Worm (Caenorhabditis elegans) whole organism, L1 larva: Measurements from ENCODE around the gene vha-20.

Experiments used
- fkh-8 ChIP-seq: sonication (generic microtip); optimal IDR thresholded peaks from 2 replicates; lab custom pipeline; 2016; ENCODE audit warnings: mild to moderate bottlenecking, missing genetic modification characterization, missing compliant biosample characterization
- fos-1 ChIP-seq: fragments of 150-350 bp; optimal IDR thresholded peaks from 2 replicates; lab custom pipeline; 2014; ENCODE audit warnings: missing biosample characterization, missing genetic modification characterization
- lin-39 ChIP-seq: fragments of 150-350 bp; optimal IDR thresholded peaks from 2 replicates; lab custom pipeline; 2014; ENCODE audit warnings: missing biosample characterization, missing genetic modification reagents, missing genetic modification characterization
- nhr-11 ChIP-seq: fragments of 150-350 bp; optimal IDR thresholded peaks from 2 replicates; lab custom pipeline; 2014; ENCODE audit warnings: missing biosample characterization, missing genetic modification characterization
- nhr-19 ChIP-seq: fragments of 200-800 bp; sonication (Bioruptor generic); conservative IDR thresholded peaks from 2 replicates; pipeline ENCODE4 v1.3.6; 2022; ENCODE audit warnings: missing genetic modification characterization, missing compliant biosample characterization
- nhr-76 ChIP-seq: sonication (generic microtip); optimal IDR thresholded peaks from 2 replicates; lab custom pipeline; 2017; ENCODE audit warnings: missing biosample characterization, missing genetic modification characterization
- nhr-90 ChIP-seq: sonication (generic microtip); optimal IDR thresholded peaks from 2 replicates; lab custom pipeline; 2016; ENCODE audit warnings: mild to moderate bottlenecking, missing genetic modification characterization, missing compliant biosample characterization; ENCODE audit not compliant: poor library complexity
- rnt-1 ChIP-seq: sonication (generic microtip); optimal IDR thresholded peaks from 2 replicates; lab custom pipeline; 2016; ENCODE audit warnings: mild to moderate bottlenecking, missing genetic modification characterization, moderate library complexity, missing compliant biosample characterization
- sup-37 ChIP-seq: fragments of 200-800 bp; sonication (Bioruptor generic); optimal IDR thresholded peaks from 2 replicates; lab custom pipeline; 2018; ENCODE audit warnings: mild to moderate bottlenecking, missing genetic modification characterization, missing compliant biosample characterization
- tbx-2 ChIP-seq: sonication (generic microtip); optimal IDR thresholded peaks from 2 replicates; lab custom pipeline; 2016; ENCODE audit warnings: missing genetic modification characterization, missing compliant biosample characterization
- unc-62 ChIP-seq: fragments of 150-350 bp; optimal IDR thresholded peaks from 2 replicates; lab custom pipeline; 2014; ENCODE audit warnings: missing biosample characterization, missing genetic modification reagents, missing genetic modification characterization
- ztf-4 ChIP-seq: fragments of 150-350 bp; optimal IDR thresholded peaks from 2 replicates; lab custom pipeline; 2014; ENCODE audit warnings: missing biosample characterization, missing genetic modification characterization

DNA sequence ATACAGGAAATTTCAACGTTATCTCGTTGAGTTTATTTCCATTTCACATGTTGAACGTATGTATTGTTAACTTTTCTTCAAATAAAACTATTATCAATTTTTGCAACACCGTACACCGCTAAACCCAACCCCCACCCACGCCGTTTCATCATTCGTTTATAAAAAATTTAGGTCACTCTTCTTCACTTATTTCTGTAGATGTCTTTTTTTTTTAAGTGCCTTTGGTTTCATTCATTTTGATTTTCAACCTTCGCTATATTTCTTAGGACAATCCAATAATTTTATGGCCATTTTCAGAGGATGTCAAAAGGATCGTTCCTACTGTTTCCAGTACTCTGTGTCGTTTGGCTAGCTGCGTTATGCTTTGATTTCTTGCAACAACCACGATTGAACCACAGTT is 15.8 kb upstream of the vha-20 start, which contains the start of gene C37E2.3:
- TF ChIP-seq rnt-1 (tag; lab: Kevin White, UChicago) (no peak), tbx-2 (tag; lab: Kevin White, UChicago) (no peak), lin-39 (tag; lab: Kevin White, UChicago) (no peak), nhr-90 (no peak), nhr-11 (tag; lab: Kevin White, UChicago) (no peak), nhr-76 (tag; lab: Kevin White, UChicago) (no peak), fos-1 (no peak), sup-37 (GFP tag; lab: Kevin White, UChicago) (no peak), unc-62 (GFP tag; lab: Kevin White, UChicago) (no peak), ztf-4 (no peak), nhr-19 (no peak), fkh-8 (tag; lab: Kevin White, UChicago) (no peak)
